Fruit fly (Drosophila melanogaster): Measurements from ENCODE around the gene CG1677.

DNA sequence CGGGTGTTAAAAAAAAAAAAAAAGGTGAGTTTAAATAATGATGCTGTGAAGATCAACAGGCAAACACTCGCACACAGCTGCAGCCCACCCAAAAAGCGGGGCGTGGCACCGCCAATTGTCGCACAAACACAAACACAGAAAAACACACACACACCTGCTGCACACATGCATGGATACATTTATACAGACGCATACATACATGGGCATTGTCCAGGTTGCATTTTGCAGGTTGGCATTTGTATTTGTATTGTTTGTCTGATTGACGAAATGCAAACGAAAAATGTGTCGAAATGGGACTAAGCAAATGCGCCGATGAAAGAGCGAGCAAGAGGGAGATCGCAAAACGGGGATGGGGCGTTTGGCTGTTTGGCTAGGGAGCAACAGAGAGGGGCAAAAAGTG is 87.1 kb downstream of the CG1677 start:
- no peak for TF ChIP-seq kay (GFP tag; ENCODE audit: borderline replicate concordance)
- no peak for TF ChIP-seq ovo (GFP tag; optimal IDR thresholded peaks at IDR 0.05)
